Worm (Caenorhabditis elegans) whole organism, L1 larva: ENCODE measurements around the gene F09E10.5.

ENCODE experiments used
- F16B12.6 ChIP-seq: fragments of 150-350 bp; optimal IDR thresholded peaks from 2 replicates; lab custom pipeline; 2014; ENCODE audit warnings: missing biosample characterization, missing genetic modification characterization
- Y116A8C.19 ChIP-seq: sonication (generic microtip); optimal IDR thresholded peaks from 2 replicates; lab custom pipeline; 2016; ENCODE audit warnings: missing compliant biosample characterization, missing genetic modification characterization, borderline replicate concordance
- alr-1 ChIP-seq: fragments of 200-800 bp; sonication (Bioruptor generic); optimal IDR thresholded peaks from 2 replicates; lab custom pipeline; 2018; ENCODE audit warnings: borderline replicate concordance, mild to moderate bottlenecking, missing genetic modification characterization, missing compliant biosample characterization
- aly-2 ChIP-seq: fragments of 150-350 bp; optimal IDR thresholded peaks from 2 replicates; lab custom pipeline; 2014; ENCODE audit warnings: missing biosample characterization, missing genetic modification characterization
- ama-1 ChIP-seq: fragments of 150-350 bp; optimal IDR thresholded peaks from 2 replicates; lab custom pipeline; 2014
- blmp-1 ChIP-seq: fragments of 150-350 bp; optimal IDR thresholded peaks from 2 replicates; lab custom pipeline; 2014; ENCODE audit warnings: missing biosample characterization, missing genetic modification characterization
- ceh-8 ChIP-seq: fragments of 200-800 bp; sonication (Bioruptor generic); optimal IDR thresholded peaks from 2 replicates; lab custom pipeline; 2018; ENCODE audit warnings: mild to moderate bottlenecking, missing genetic modification characterization, moderate library complexity, missing compliant biosample characterization
- ceh-82 ChIP-seq, 3 experiments: fragments of 150-350 bp in 1 of 3; sonication (generic microtip) in 2 of 3; optimal IDR thresholded peaks; 2 replicates each; lab custom pipeline; 2014 to 2017; ENCODE audit warnings: missing biosample characterization in 3 of 3, missing genetic modification characterization in 3 of 3
- ceh-88 ChIP-seq: fragments of 200-800 bp; sonication (Bioruptor generic); IDR thresholded peaks from 2 replicates; pipeline ENCODE4 v1.3.6; 2022; ENCODE audit warnings: missing genetic modification characterization, missing compliant biosample characterization
- dpl-1 ChIP-seq, 3 experiments: fragments of 150-350 bp in 2 of 3; sonication (generic microtip) in 1 of 3; optimal IDR thresholded peaks; 2 replicates each; lab custom pipeline; 2014 to 2017; ENCODE audit warnings: missing biosample characterization in 3 of 3, missing genetic modification characterization in 3 of 3, missing genetic modification reagents in 3 of 3
- dsc-1 ChIP-seq: sonication (generic microtip); optimal IDR thresholded peaks from 2 replicates; lab custom pipeline; 2016; ENCODE audit warnings: mild to moderate bottlenecking, missing genetic modification characterization, missing compliant biosample characterization
- efl-1 ChIP-seq, 4 experiments: fragments of 150-350 bp; optimal IDR thresholded peaks in 3 of 4; peaks in 1 of 4; 1 replicate in 1 of 4; 2 replicates in 3 of 4; lab custom pipeline; 2014; ENCODE audit warnings: missing biosample characterization in 2 of 4, missing genetic modification characterization in 2 of 4, missing genetic modification reagents in 2 of 4
- egl-27 ChIP-seq, 2 experiments: fragments of 150-350 bp in 1 of 2; sonication (generic microtip); optimal IDR thresholded peaks; 3 replicates each; lab custom pipeline; 2017 to 2018; ENCODE audit warnings: missing biosample characterization in 2 of 2, missing genetic modification characterization in 2 of 2, missing genetic modification reagents in 2 of 2
- fkh-10 ChIP-seq: sonication (generic microtip); optimal IDR thresholded peaks from 2 replicates; lab custom pipeline; 2017; ENCODE audit warnings: missing biosample characterization, missing genetic modification reagents, missing genetic modification characterization
- fkh-8 ChIP-seq: sonication (generic microtip); optimal IDR thresholded peaks from 2 replicates; lab custom pipeline; 2016; ENCODE audit warnings: mild to moderate bottlenecking, missing genetic modification characterization, missing compliant biosample characterization
- hlh-17 ChIP-seq: fragments of 200-800 bp; sonication (Bioruptor generic); optimal IDR thresholded peaks from 2 replicates; lab custom pipeline; 2018; ENCODE audit warnings: missing genetic modification characterization, mild to moderate bottlenecking, missing compliant biosample characterization, moderate library complexity, borderline replicate concordance
- irx-1 ChIP-seq: sonication (generic microtip); optimal IDR thresholded peaks from 2 replicates; lab custom pipeline; 2016; ENCODE audit warnings: missing genetic modification characterization, missing compliant biosample characterization
- isw-1 ChIP-seq: fragments of 200-800 bp; sonication (Bioruptor generic); IDR thresholded peaks from 2 replicates; pipeline ENCODE4 v1.3.6; 2022; ENCODE audit warnings: missing genetic modification characterization, missing compliant biosample characterization
- lin-13 ChIP-seq: fragments of 150-350 bp; optimal IDR thresholded peaks from 2 replicates; lab custom pipeline; 2014; ENCODE audit warnings: missing biosample characterization, missing genetic modification reagents, missing genetic modification characterization
- lin-14 ChIP-seq: fragments of 200-800 bp; sonication (Bioruptor generic); optimal IDR thresholded peaks from 2 replicates; lab custom pipeline; 2018; ENCODE audit warnings: mild to moderate bottlenecking, missing genetic modification characterization, moderate library complexity, missing compliant biosample characterization
- lin-35 ChIP-seq, 2 experiments: fragments of 150-350 bp; optimal IDR thresholded peaks; 2 replicates each; lab custom pipeline; 2014; ENCODE audit warnings: missing biosample characterization in 2 of 2, missing genetic modification characterization in 2 of 2, missing genetic modification reagents in 2 of 2
- lin-39 ChIP-seq: fragments of 150-350 bp; optimal IDR thresholded peaks from 2 replicates; lab custom pipeline; 2014; ENCODE audit warnings: missing biosample characterization, missing genetic modification reagents, missing genetic modification characterization
- lir-3 ChIP-seq: sonication (generic microtip); optimal IDR thresholded peaks from 2 replicates; lab custom pipeline; 2016; ENCODE audit warnings: mild to moderate bottlenecking, missing genetic modification characterization, moderate library complexity, missing compliant biosample characterization; ENCODE audit not compliant: poor library complexity
- mab-9 ChIP-seq: fragments of 200-800 bp; sonication (Bioruptor generic); IDR thresholded peaks from 2 replicates; pipeline ENCODE4 v1.3.6; 2022; ENCODE audit warnings: missing genetic modification reagents, missing genetic modification characterization, missing compliant biosample characterization
- mef-2 ChIP-seq: fragments of 150-350 bp; optimal IDR thresholded peaks from 2 replicates; lab custom pipeline; 2014; ENCODE audit warnings: missing biosample characterization, missing genetic modification characterization
- nhr-11 ChIP-seq: fragments of 150-350 bp; optimal IDR thresholded peaks from 2 replicates; lab custom pipeline; 2014; ENCODE audit warnings: missing biosample characterization, missing genetic modification characterization
- nhr-19 ChIP-seq: fragments of 200-800 bp; sonication (Bioruptor generic); conservative IDR thresholded peaks from 2 replicates; pipeline ENCODE4 v1.3.6; 2022; ENCODE audit warnings: missing genetic modification characterization, missing compliant biosample characterization
- nhr-237 ChIP-seq: fragments of 150-350 bp; optimal IDR thresholded peaks from 2 replicates; lab custom pipeline; 2014; ENCODE audit warnings: missing biosample characterization, missing genetic modification characterization
- nhr-71 ChIP-seq: sonication (generic microtip); optimal IDR thresholded peaks from 2 replicates; lab custom pipeline; 2016; ENCODE audit warnings: mild to moderate bottlenecking, missing genetic modification characterization, moderate library complexity, missing compliant biosample characterization
- nhr-76 ChIP-seq: sonication (generic microtip); optimal IDR thresholded peaks from 2 replicates; lab custom pipeline; 2017; ENCODE audit warnings: missing biosample characterization, missing genetic modification characterization
- nhr-77 ChIP-seq: fragments of 150-350 bp; optimal IDR thresholded peaks from 2 replicates; lab custom pipeline; 2014; ENCODE audit warnings: missing biosample characterization, missing genetic modification characterization
- nhr-85 ChIP-seq: sonication (generic microtip); peaks from one replicate; lab custom pipeline; 2016; ENCODE audit warnings: missing genetic modification characterization, inconsistent platforms, missing compliant biosample characterization
- pax-3 ChIP-seq: fragments of 200-800 bp; sonication (Bioruptor generic); optimal IDR thresholded peaks from 2 replicates; lab custom pipeline; 2018; ENCODE audit warnings: mild to moderate bottlenecking, missing genetic modification characterization, moderate library complexity, missing compliant biosample characterization
- rnt-1 ChIP-seq: sonication (generic microtip); optimal IDR thresholded peaks from 2 replicates; lab custom pipeline; 2016; ENCODE audit warnings: mild to moderate bottlenecking, missing genetic modification characterization, moderate library complexity, missing compliant biosample characterization
- skn-1 ChIP-seq: fragments of 150-350 bp; optimal IDR thresholded peaks from 2 replicates; lab custom pipeline; 2014; ENCODE audit warnings: missing biosample characterization, missing genetic modification characterization
- snu-23 ChIP-seq: sonication (generic microtip); optimal IDR thresholded peaks from 2 replicates; lab custom pipeline; 2016; ENCODE audit warnings: missing genetic modification characterization, missing compliant biosample characterization
- swsn-7 ChIP-seq: sonication (generic microtip); optimal IDR thresholded peaks from 2 replicates; lab custom pipeline; 2016; ENCODE audit warnings: missing genetic modification characterization, missing compliant biosample characterization
- tlp-1 ChIP-seq: fragments of 150-350 bp; optimal IDR thresholded peaks from 2 replicates; lab custom pipeline; 2014; ENCODE audit warnings: missing biosample characterization, missing genetic modification characterization
- unc-62 ChIP-seq: fragments of 150-350 bp; optimal IDR thresholded peaks from 2 replicates; lab custom pipeline; 2014; ENCODE audit warnings: missing biosample characterization, missing genetic modification reagents, missing genetic modification characterization
- unc-86 ChIP-seq: sonication (generic microtip); optimal IDR thresholded peaks from 2 replicates; lab custom pipeline; 2016; ENCODE audit warnings: missing genetic modification characterization, missing compliant biosample characterization
- zip-4 ChIP-seq: fragments of 200-800 bp; sonication (Bioruptor generic); optimal IDR thresholded peaks from 2 replicates; lab custom pipeline; 2018; ENCODE audit warnings: mild to moderate bottlenecking, missing genetic modification characterization, moderate library complexity, missing compliant biosample characterization
- ztf-11 ChIP-seq, 2 experiments: sonication (generic microtip); optimal IDR thresholded peaks; 2 replicates each; lab custom pipeline; 2016 to 2017; ENCODE audit warnings: missing genetic modification characterization in 2 of 2, missing biosample characterization in 1 of 2, missing compliant biosample characterization in 1 of 2

Gene F09E10.5

ce11 chrX:1502914-1503313, 8.8 kb upstream of the F09E10.5 start:
- TF ChIP-seq alr-1 (no peak), nhr-85 (peak; percentile 57), lin-14 (GFP tag; lab: Kevin White, UChicago) (no peak), irx-1 (tag; lab: Kevin White, UChicago) (no peak)
- TF ChIP-seq, all 84 proteins: peak for 1

DNA sequence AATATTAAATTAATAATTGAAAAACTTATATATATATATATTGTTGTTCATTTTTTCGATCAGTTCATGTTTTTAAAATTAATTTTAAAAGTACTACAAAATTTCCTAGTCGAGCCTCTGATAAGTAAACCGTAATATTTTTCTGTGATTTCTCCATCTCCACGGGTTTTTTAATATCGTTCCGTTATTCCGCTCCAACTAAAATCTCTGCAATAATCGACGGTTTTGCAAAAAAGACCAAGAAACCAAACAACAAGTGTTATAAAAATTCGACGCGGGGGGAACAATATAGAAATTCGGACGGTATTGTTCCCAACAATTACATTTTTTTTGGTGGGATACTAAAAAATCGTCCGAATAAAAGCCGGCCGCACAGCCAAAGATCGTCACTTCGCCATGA, 8.3 kb upstream of the F09E10.5 start, which contains the start of gene F09E10.1:
TSS of gene F09E10.1 (plus strand) at position 301 of the 400 bp plus-strand sequence.
- TF ChIP-seq mab-9 (GFP tag; lab: Robert Waterston, UW) (no peak), lin-14 (GFP tag; lab: Kevin White, UChicago) (no peak), fkh-8 (no peak), lin-35 (GFP tag; optimal IDR thresholded peaks at IDR 0.05; lab: Kevin White, UChicago) (no peak), isw-1 (GFP tag; lab: Robert Waterston, UW) (no peak), skn-1 (no peak), pax-3 (tag; lab: Kevin White, UChicago) (no peak), lin-39 (no peak), irx-1 (tag; lab: Kevin White, UChicago) (no peak), rnt-1 (tag; lab: Kevin White, UChicago) (no peak), fkh-10 (GFP tag; lab: Kevin White, UChicago) (no peak), ceh-88 (no peak), nhr-77 (no peak), dpl-1 (GFP tag; optimal IDR thresholded peaks at IDR 0.05; lab: Kevin White, UChicago) (no peak), Y116A8C.19 (tag; lab: Kevin White, UChicago) (no peak), ceh-82 (tag; optimal IDR thresholded peaks at IDR 0.05; lab: Kevin White, UChicago) (no peak)

DNA sequence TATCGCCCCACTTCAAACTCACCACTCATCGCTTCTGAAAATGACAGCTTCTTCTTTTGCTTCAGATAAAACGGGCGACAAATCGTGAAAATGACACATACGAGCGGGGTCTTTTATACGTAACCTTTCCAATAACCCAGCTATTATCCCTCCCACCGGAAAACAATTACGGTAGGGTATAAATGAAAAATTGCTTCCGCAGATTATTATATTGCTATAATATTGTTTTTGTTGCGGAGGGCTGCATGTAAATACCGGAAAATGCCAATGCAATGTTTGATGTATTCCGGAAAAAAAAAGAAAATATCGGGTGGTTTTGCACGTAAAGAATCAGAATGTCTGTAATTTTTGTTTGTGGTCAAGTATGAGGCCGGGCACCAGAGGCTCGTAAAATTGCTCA, 7.6 kb upstream of the F09E10.5 start, which contains the start of gene F09E10.7:
TSS of gene F09E10.7 (minus strand) at position 101 of the 400 bp plus-strand sequence.
- no peak for TF ChIP-seq ceh-88
- TF ChIP-seq efl-1 (optimal IDR thresholded peaks at IDR 0.05; lab: Kevin White, UChicago): no peak
- peak in 1 of 2 experiments; percentile 66 for TF ChIP-seq efl-1 (GFP tag; optimal IDR thresholded peaks at IDR 0.05 in 1 of 2; lab: Kevin White, UChicago)
- TF ChIP-seq, all 84 proteins: peak for 1

DNA sequence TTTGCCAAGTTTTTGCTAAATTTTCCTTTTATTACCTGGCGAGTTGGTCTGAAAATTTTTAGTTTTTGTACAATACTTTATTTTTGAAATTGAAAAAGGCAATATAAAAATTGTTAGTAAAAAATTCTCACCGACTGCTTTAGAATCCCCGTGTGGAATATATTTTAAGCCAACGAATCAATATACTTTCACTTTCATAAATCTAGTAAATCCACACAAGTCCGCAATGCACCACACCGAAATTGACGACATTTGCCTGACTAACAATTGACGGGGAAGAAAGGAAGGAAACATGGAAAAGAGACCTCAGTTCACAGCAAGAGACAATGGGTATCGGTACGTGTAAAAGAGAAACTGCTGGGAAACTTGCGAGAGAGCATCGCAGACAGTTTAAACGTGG, 5.3 kb upstream of the F09E10.5 start:
- TF ChIP-seq nhr-11 (tag; lab: Kevin White, UChicago) (no peak), nhr-71 (no peak), nhr-76 (tag; lab: Kevin White, UChicago) (no peak), lin-13 (GFP tag; lab: Kevin White, UChicago) (no peak), aly-2 (tag; lab: Kevin White, UChicago) (no peak), Y116A8C.19 (tag; lab: Kevin White, UChicago) (no peak), nhr-19 (GFP tag; lab: Robert Waterston, UW) (no peak), tlp-1 (tag; lab: Kevin White, UChicago) (no peak), rnt-1 (tag; lab: Kevin White, UChicago) (peak; percentile 30), dsc-1 (no peak), unc-62 (GFP tag; lab: Kevin White, UChicago) (no peak), blmp-1 (tag; lab: Kevin White, UChicago) (peak; percentile 94), unc-86 (no peak), ztf-11 (tag; optimal IDR thresholded peaks at IDR 0.05; lab: Kevin White, UChicago) (no peak), egl-27 (tag; optimal IDR thresholded peaks at IDR 0.05; lab: Kevin White, UChicago) (no peak), mef-2 (tag; lab: Kevin White, UChicago) (no peak), zip-4 (GFP tag; lab: Kevin White, UChicago) (no peak), ceh-8 (GFP tag; lab: Kevin White, UChicago) (no peak), lir-3 (tag; lab: Kevin White, UChicago) (no peak), hlh-17 (GFP tag; lab: Kevin White, UChicago) (no peak), nhr-237 (tag; lab: Kevin White, UChicago) (no peak), mab-9 (GFP tag; lab: Robert Waterston, UW) (no peak), efl-1 (optimal IDR thresholded peaks at IDR 0.05; lab: Kevin White, UChicago) (no peak), efl-1 (GFP tag; optimal IDR thresholded peaks at IDR 0.05 in 1 of 2; lab: Kevin White, UChicago) (no peak), ama-1 (no peak), snu-23 (GFP tag; lab: Kevin White, UChicago) (peak; percentile 8), swsn-7 (tag; lab: Kevin White, UChicago) (no peak), lin-14 (GFP tag; lab: Kevin White, UChicago) (no peak), lin-35 (GFP tag; optimal IDR thresholded peaks at IDR 0.05; lab: Kevin White, UChicago) (no peak), F16B12.6 (tag; lab: Kevin White, UChicago) (peak; percentile 53), skn-1 (no peak)
- TF ChIP-seq, all 84 proteins: peak for 4
